Worm (Caenorhabditis elegans) whole organism, young adult: ENCODE measurements around the gene hut-1.

Experiments used
- C06A6.2 ChIP-seq: fragments of 200-800 bp; sonication (Bioruptor generic); conservative IDR thresholded peaks from 2 replicates; pipeline ENCODE4 v1.3.6; 2022; ENCODE audit warnings: missing genetic modification characterization, missing compliant biosample characterization
- F22D6.2 ChIP-seq: sonication (generic microtip); optimal IDR thresholded peaks from 2 replicates; lab custom pipeline; 2016; ENCODE audit warnings: mild to moderate bottlenecking, missing genetic modification characterization, missing compliant biosample characterization
- F23B12.7 ChIP-seq: sonication (generic microtip); optimal IDR thresholded peaks from 2 replicates; lab custom pipeline; 2017; ENCODE audit warnings: missing genetic modification characterization, mild to moderate bottlenecking, missing compliant biosample characterization, antibody characterized with exemption, moderate library complexity; ENCODE audit not compliant: insufficient read depth
- F52B5.7 ChIP-seq: sonication (generic microtip); optimal IDR thresholded peaks from 2 replicates; lab custom pipeline; 2016; ENCODE audit warnings: mild to moderate bottlenecking, missing genetic modification characterization, missing compliant biosample characterization
- F57A8.1 ChIP-seq: fragments of 200-800 bp; sonication (Bioruptor generic); optimal IDR thresholded peaks from 2 replicates; lab custom pipeline; 2018; ENCODE audit warnings: mild to moderate bottlenecking, missing genetic modification characterization, moderate library complexity, missing compliant biosample characterization
- T07F8.4 ChIP-seq: sonication (generic microtip); optimal IDR thresholded peaks from 2 replicates; lab custom pipeline; 2016; ENCODE audit warnings: mild to moderate bottlenecking, missing genetic modification characterization, moderate library complexity, missing compliant biosample characterization
- ama-1 ChIP-seq, 3 experiments: fragments of 150-350 bp in 1 of 3; sonication (generic microtip) in 2 of 3; optimal IDR thresholded peaks; 2 replicates each; lab custom pipeline; 2014 to 2018; ENCODE audit warnings: missing biosample characterization in 2 of 3, missing genetic modification characterization in 2 of 3, missing genetic modification reagents in 2 of 3
- attf-3 ChIP-seq: fragments of 200-800 bp; sonication (Bioruptor generic); conservative IDR thresholded peaks from 2 replicates; pipeline ENCODE4 v1.3.6; 2022; ENCODE audit warnings: missing genetic modification reagents, missing genetic modification characterization, missing compliant biosample characterization
- attf-6 ChIP-seq: fragments of 200-800 bp; sonication (Bioruptor generic); IDR thresholded peaks from 2 replicates; pipeline ENCODE4 v1.3.6; 2022; ENCODE audit warnings: missing genetic modification reagents, missing genetic modification characterization, missing compliant biosample characterization
- bed-2 ChIP-seq: fragments of 200-800 bp; sonication (Bioruptor generic); IDR thresholded peaks from 2 replicates; pipeline ENCODE4 v1.3.6; 2022; ENCODE audit warnings: missing genetic modification reagents, missing genetic modification characterization, missing compliant biosample characterization
- ccch-3 ChIP-seq: fragments of 200-800 bp; sonication (Bioruptor generic); optimal IDR thresholded peaks from 2 replicates; lab custom pipeline; 2018; ENCODE audit warnings: mild to moderate bottlenecking, missing genetic modification characterization, missing compliant biosample characterization
- dpff-1 ChIP-seq: sonication (generic microtip); optimal IDR thresholded peaks from 2 replicates; lab custom pipeline; 2017; ENCODE audit warnings: mild to moderate bottlenecking, missing genetic modification characterization, missing compliant biosample characterization
- dpl-1 ChIP-seq: fragments of 150-350 bp; optimal IDR thresholded peaks from 2 replicates; lab custom pipeline; 2014; ENCODE audit warnings: missing biosample characterization, missing genetic modification reagents, missing genetic modification characterization
- egl-44 ChIP-seq: fragments of 200-800 bp; sonication (Bioruptor generic); IDR thresholded peaks from 2 replicates; pipeline ENCODE4 v1.3.6; 2022; ENCODE audit warnings: missing genetic modification reagents, missing genetic modification characterization, missing compliant biosample characterization
- egrh-3 ChIP-seq: fragments of 200-800 bp; sonication (Bioruptor generic); IDR thresholded peaks from 2 replicates; pipeline ENCODE4 v1.3.6; 2022; ENCODE audit warnings: missing genetic modification reagents, missing genetic modification characterization, missing compliant biosample characterization
- ekl-4 ChIP-seq: fragments of 200-800 bp; sonication (Bioruptor generic); IDR thresholded peaks from 2 replicates; pipeline ENCODE4 v1.3.6; 2022; ENCODE audit warnings: missing genetic modification reagents, missing genetic modification characterization, missing compliant biosample characterization
- gei-17 ChIP-seq: fragments of 200-800 bp; sonication (Bioruptor generic); optimal IDR thresholded peaks from 2 replicates; lab custom pipeline; 2018; ENCODE audit warnings: mild to moderate bottlenecking, missing genetic modification characterization, missing compliant biosample characterization
- hlh-12 ChIP-seq: sonication (generic microtip); optimal IDR thresholded peaks from 2 replicates; lab custom pipeline; 2016; ENCODE audit warnings: missing genetic modification characterization, missing compliant biosample characterization
- lin-26 ChIP-seq: fragments of 200-800 bp; sonication (Bioruptor generic); IDR thresholded peaks from 2 replicates; pipeline ENCODE4 v1.3.6; 2022; ENCODE audit warnings: missing genetic modification reagents, missing genetic modification characterization, missing compliant biosample characterization
- lin-35 ChIP-seq, 3 experiments: fragments of 150-350 bp in 2 of 3; sonication (generic microtip) in 1 of 3; optimal IDR thresholded peaks; 2 replicates each; lab custom pipeline; 2014 to 2018; ENCODE audit warnings: missing biosample characterization in 3 of 3, missing genetic modification characterization in 3 of 3, missing genetic modification reagents in 3 of 3
- lin-54 ChIP-seq: fragments of 200-800 bp; sonication (Bioruptor generic); optimal IDR thresholded peaks from 2 replicates; lab custom pipeline; 2018; ENCODE audit warnings: mild to moderate bottlenecking, missing genetic modification characterization, missing compliant biosample characterization
- lsl-1 ChIP-seq: fragments of 200-800 bp; sonication (Bioruptor generic); optimal IDR thresholded peaks from 2 replicates; lab custom pipeline; 2018; ENCODE audit warnings: mild to moderate bottlenecking, missing genetic modification characterization, moderate library complexity, missing compliant biosample characterization
- madf-10 ChIP-seq: sonication (generic microtip); optimal IDR thresholded peaks from 2 replicates; lab custom pipeline; 2016; ENCODE audit warnings: mild to moderate bottlenecking, missing genetic modification characterization, missing compliant biosample characterization
- madf-8 ChIP-seq: fragments of 200-800 bp; sonication (Bioruptor generic); conservative IDR thresholded peaks from 2 replicates; pipeline ENCODE4 v1.3.6; 2022; ENCODE audit warnings: missing genetic modification reagents, missing genetic modification characterization, missing compliant biosample characterization
- mes-4 ChIP-seq: sonication (generic microtip); optimal IDR thresholded peaks from 2 replicates; lab custom pipeline; 2016; ENCODE audit warnings: missing genotype, missing genetic modification characterization, missing compliant biosample characterization
- nhr-120 ChIP-seq: fragments of 200-800 bp; sonication (Bioruptor generic); IDR thresholded peaks from 2 replicates; pipeline ENCODE4 v1.3.6; 2022; ENCODE audit warnings: missing genetic modification characterization, missing compliant biosample characterization
- nhr-27 ChIP-seq: fragments of 200-800 bp; sonication (Bioruptor generic); optimal IDR thresholded peaks from 2 replicates; lab custom pipeline; 2018; ENCODE audit warnings: mild to moderate bottlenecking, missing genetic modification characterization, moderate library complexity, missing compliant biosample characterization
- repo-1 ChIP-seq: sonication (generic microtip); optimal IDR thresholded peaks from 2 replicates; lab custom pipeline; 2017; ENCODE audit warnings: mild to moderate bottlenecking, missing genetic modification characterization, missing compliant biosample characterization
- sea-2 ChIP-seq: fragments of 200-800 bp; sonication (Bioruptor generic); IDR thresholded peaks from 2 replicates; pipeline ENCODE4 v1.3.6; 2022; ENCODE audit warnings: missing genetic modification characterization, missing compliant biosample characterization
- snpc-1.3 ChIP-seq: sonication (generic microtip); optimal IDR thresholded peaks from 2 replicates; lab custom pipeline; 2017; ENCODE audit warnings: missing genetic modification characterization, mild to moderate bottlenecking, missing compliant biosample characterization, antibody characterized with exemption, moderate library complexity, missing genotype, missing genetic modification reagents; ENCODE audit not compliant: insufficient read depth
- tbp1 ChIP-seq: fragments of 200-800 bp; sonication (Bioruptor generic); optimal IDR thresholded peaks from 2 replicates; lab custom pipeline; 2018; ENCODE audit warnings: mild to moderate bottlenecking, missing genetic modification characterization, missing compliant biosample characterization
- xnd-1 ChIP-seq: sonication (generic microtip); optimal IDR thresholded peaks from 2 replicates; lab custom pipeline; 2016; ENCODE audit warnings: missing genotype, missing genetic modification reagents, missing genetic modification characterization, missing compliant biosample characterization
- zfh-2 ChIP-seq: fragments of 200-800 bp; sonication (Bioruptor generic); conservative IDR thresholded peaks from 2 replicates; pipeline ENCODE4 v1.3.6; 2022; ENCODE audit warnings: missing genetic modification reagents, missing genetic modification characterization, missing compliant biosample characterization
- zim-3 ChIP-seq: sonication (generic microtip); optimal IDR thresholded peaks from 2 replicates; lab custom pipeline; 2017; ENCODE audit warnings: mild to moderate bottlenecking, missing genetic modification characterization, moderate library complexity, missing compliant biosample characterization
- ztf-18 ChIP-seq: sonication (generic microtip); optimal IDR thresholded peaks from 2 replicates; lab custom pipeline; 2016; ENCODE audit warnings: missing genotype, mild to moderate bottlenecking, missing genetic modification characterization, missing compliant biosample characterization
- ztf-25 ChIP-seq: fragments of 200-800 bp; sonication (Bioruptor generic); IDR thresholded peaks from 2 replicates; pipeline ENCODE4 v1.3.6; 2022; ENCODE audit warnings: missing genetic modification reagents, missing genetic modification characterization, missing compliant biosample characterization
- ztf-26 ChIP-seq: sonication (generic microtip); optimal IDR thresholded peaks from 2 replicates; lab custom pipeline; 2017; ENCODE audit warnings: missing genetic modification characterization, missing compliant biosample characterization
- ztf-3 ChIP-seq: fragments of 200-800 bp; sonication (Bioruptor generic); optimal IDR thresholded peaks from 2 replicates; lab custom pipeline; 2018; ENCODE audit warnings: mild to moderate bottlenecking, missing genetic modification characterization, missing compliant biosample characterization

hut-1 gene

ce11 chrIII:12728149-12728548 is 16.8 kb downstream of the hut-1 start:
- no peak for TF ChIP-seq ztf-3 (GFP tag; lab: Kevin White, UChicago)
- peak; percentile 35; the same call in 1 of the 2 replicates for TF ChIP-seq lin-26 (GFP tag; lab: Robert Waterston, UW)
- no peak for TF ChIP-seq F23B12.7 (tag; lab: Kevin White, UChicago)
- no peak for TF ChIP-seq lsl-1 (GFP tag; lab: Kevin White, UChicago)
- TF ChIP-seq egrh-3 (GFP tag; lab: Robert Waterston, UW) = peak; percentile 54; the same call in 1 of the 2 replicates
- no peak for TF ChIP-seq nhr-27 (tag; lab: Kevin White, UChicago)
- no peak for TF ChIP-seq mes-4 (tag; lab: Kevin White, UChicago)
- peak; percentile 81 for TF ChIP-seq zfh-2 (GFP tag; lab: Robert Waterston, UW)
- TF ChIP-seq, all 124 proteins: peak for 3

- TF ChIP-seq nhr-120 (GFP tag; lab: Robert Waterston, UW) (no peak), egl-44 (GFP tag; lab: Robert Waterston, UW) (no peak), gei-17 (GFP tag; lab: Kevin White, UChicago) (no peak), madf-10 (tag; lab: Kevin White, UChicago) (no peak), dpff-1 (tag; lab: Kevin White, UChicago) (no peak), ztf-26 (no peak), ama-1 (optimal IDR thresholded peaks at IDR 0.05; lab: Kevin White, UChicago) (no peak), ama-1 (GFP tag; optimal IDR thresholded peaks at IDR 0.05; lab: Kevin White, UChicago) (no peak), dpl-1 (GFP tag; lab: Kevin White, UChicago) (no peak), T07F8.4 (tag; lab: Kevin White, UChicago) (no peak), lin-54 (no peak), snpc-1.3 (tag; lab: Kevin White, UChicago) (no peak), C06A6.2 (GFP tag; lab: Robert Waterston, UW) (no peak), madf-8 (GFP tag; lab: Robert Waterston, UW) (no peak), lin-35 (GFP tag; optimal IDR thresholded peaks at IDR 0.05; lab: Kevin White, UChicago) (no peak), F22D6.2 (no peak), attf-3 (GFP tag; lab: Robert Waterston, UW) (no peak), xnd-1 (no peak), sea-2 (GFP tag; lab: Robert Waterston, UW) (no peak), ekl-4 (GFP tag; lab: Robert Waterston, UW) (no peak)
Measured at ce11 chrIII:12738935-12739334, 27.6 kb downstream of the hut-1 start.

- TF ChIP-seq ztf-25 (GFP tag; lab: Robert Waterston, UW) (no peak), F52B5.7 (no peak), ztf-18 (no peak), tbp1 (GFP tag; lab: Kevin White, UChicago) (no peak), ztf-3 (GFP tag; lab: Kevin White, UChicago) (no peak), bed-2 (GFP tag; lab: Robert Waterston, UW) (no peak), F57A8.1 (GFP tag; lab: Kevin White, UChicago) (no peak), attf-6 (GFP tag; lab: Robert Waterston, UW) (no peak), zim-3 (tag; lab: Kevin White, UChicago) (no peak), ccch-3 (no peak), C06A6.2 (GFP tag; lab: Robert Waterston, UW) (no peak), hlh-12 (tag; lab: Kevin White, UChicago) (no peak), repo-1 (no peak)
Measured at ce11 chrIII:12740313-12740712, 29.0 kb downstream of the hut-1 start.
